Worm (Caenorhabditis elegans): Measurements from ENCODE around the gene T28F3.8.

- no peak for TF ChIP-seq cog-1 (tag; optimal IDR thresholded peaks at IDR 0.05)
- TF ChIP-seq klf-2 (GFP tag; conservative IDR thresholded peaks at IDR 0.05) = no peak
- no peak for TF ChIP-seq flt-1 (GFP tag; IDR thresholded peaks at IDR 0.05)
Measured at ce11 chrIV:17333542-17334281, 26.6 kb upstream of the T28F3.8 start, which contains the start of gene C49C3.15.

Measured in whole organism, midembryonic.